Worm (Caenorhabditis elegans): ENCODE data around the gene C39H7.4.
A peak's percentile ranks its signal among the peaks of the same experiment; 100 is the strongest.

Gene C39H7.4

ce11 chrIV:5593804-5594214 lies 20.6 kb downstream of the C39H7.4 start:
- peak; percentile 72 for TF ChIP-seq K12H6.12 (tag; optimal IDR thresholded peaks at IDR 0.05)
- no peak for TF ChIP-seq atf-7 (tag; optimal IDR thresholded peaks at IDR 0.05)
- TF ChIP-seq lsl-1 (GFP tag; optimal IDR thresholded peaks at IDR 0.05), result no peak
- no peak for TF ChIP-seq ceh-40 (GFP tag; IDR thresholded peaks at IDR 0.05)
- peak; percentile 42 for TF ChIP-seq lin-40 (tag; optimal IDR thresholded peaks at IDR 0.05)
- peak; percentile 33; the same call in 1 of the 2 replicates for TF ChIP-seq K11D2.4 (GFP tag; IDR thresholded peaks at IDR 0.05)
- no peak for TF ChIP-seq pha-4 (tag; optimal IDR thresholded peaks at IDR 0.05)
- no peak for TF ChIP-seq cebp-1 (GFP tag; IDR thresholded peaks at IDR 0.05)
- peak; percentile 67 for TF ChIP-seq cebp-1 (tag; optimal IDR thresholded peaks at IDR 0.05)
- peak; percentile 64 for TF ChIP-seq somi-1 (GFP tag; optimal IDR thresholded peaks at IDR 0.05)
- TF ChIP-seq dox-1 (GFP tag; IDR thresholded peaks at IDR 0.05), result peak; percentile 20; the same call in 1 of the 2 replicates
- peak; percentile 50; the same call in 1 of the 2 replicates for TF ChIP-seq zfh-2 (GFP tag; conservative IDR thresholded peaks at IDR 0.05)

- TF ChIP-seq egrh-3 (GFP tag; IDR thresholded peaks at IDR 0.05) (no peak), lir-1 (GFP tag; conservative IDR thresholded peaks at IDR 0.05) (0 out of 2 replicates have a peak, but pooled peaks have one; percentile 9), hmg-1.2 (GFP tag; IDR thresholded peaks at IDR 0.05) (0 out of 2 replicates have a peak, but pooled peaks have one; percentile 6), zfh-2 (GFP tag; conservative IDR thresholded peaks at IDR 0.05) (peak; percentile 72; the same call in 1 of the 2 replicates)
Observed at ce11 chrIV:5592956-5593355, 21.5 kb downstream of the C39H7.4 start.

ce11 chrIV:5591134-5591533 lies 23.3 kb downstream of the C39H7.4 start:
- TF ChIP-seq lin-35 (GFP tag; optimal IDR thresholded peaks at IDR 0.05), result peak in 1 of 3 experiments; percentile 2
- no peak for TF ChIP-seq madf-6 (GFP tag; IDR thresholded peaks at IDR 0.05)
- TF ChIP-seq Y53F4B.3 (GFP tag; IDR thresholded peaks at IDR 0.05), result no peak
- TF ChIP-seq ceh-40 (GFP tag; IDR thresholded peaks at IDR 0.05), result 0 out of 2 replicates have a peak, but pooled peaks have one; percentile 3
- peak; percentile 80 for TF ChIP-seq K11D2.4 (GFP tag; IDR thresholded peaks at IDR 0.05)
- 0 out of 2 replicates have a peak, but pooled peaks have one; percentile 35 for TF ChIP-seq ekl-4 (GFP tag; IDR thresholded peaks at IDR 0.05)
- peak; percentile 79 for TF ChIP-seq nfyb-1 (GFP tag; IDR thresholded peaks at IDR 0.05)
- peak; percentile 52; the same call in 1 of the 2 replicates for TF ChIP-seq madf-3 (GFP tag; IDR thresholded peaks at IDR 0.05)
- peak; percentile 47; the same call in 1 of the 2 replicates for TF ChIP-seq pbrm-1 (GFP tag; IDR thresholded peaks at IDR 0.05)
- TF ChIP-seq somi-1 (GFP tag; optimal IDR thresholded peaks at IDR 0.05), result peak; percentile 97
- TF ChIP-seq B0336.3 (GFP tag; IDR thresholded peaks at IDR 0.05), result peak; percentile 85
- no peak for TF ChIP-seq snpc-3.4 (tag; optimal IDR thresholded peaks at IDR 0.05)
- TF ChIP-seq Y56A3A.18 (GFP tag; IDR thresholded peaks at IDR 0.05), result no peak
- no peak for TF ChIP-seq snpc-4 (GFP tag; optimal IDR thresholded peaks at IDR 0.05)
- peak in 3 of 4 experiments; percentile 24 to 52 (median 39) for TF ChIP-seq snpc-4 (tag; optimal IDR thresholded peaks at IDR 0.05)
- peak; percentile 95 for TF ChIP-seq ztf-22 (GFP tag; optimal IDR thresholded peaks at IDR 0.05)
- peak; percentile 72 for TF ChIP-seq nhr-90 (tag; optimal IDR thresholded peaks at IDR 0.05)
- no peak for TF ChIP-seq tbx-9 (tag; optimal IDR thresholded peaks at IDR 0.05; ENCODE audit: borderline replicate concordance)
- TF ChIP-seq mcd-1 (GFP tag; IDR thresholded peaks at IDR 0.05), result peak; percentile 41; the same call in 1 of the 2 replicates
- TF ChIP-seq madf-10 (tag; optimal IDR thresholded peaks at IDR 0.05), result peak; percentile 61
- TF ChIP-seq F23B12.7 (tag; optimal IDR thresholded peaks at IDR 0.05; ENCODE audit: insufficient read depth), result peak; percentile 50
- TF ChIP-seq ccch-3 (GFP tag; optimal IDR thresholded peaks at IDR 0.05), result no peak
- TF ChIP-seq ets-4 (GFP tag; optimal IDR thresholded peaks at IDR 0.05), result peak; percentile 42
- no peak for TF ChIP-seq F55B11.4 (tag; optimal IDR thresholded peaks at IDR 0.05; ENCODE audit: borderline replicate concordance, insufficient read depth)
- TF ChIP-seq F49E8.2 (tag; optimal IDR thresholded peaks at IDR 0.05; ENCODE audit: insufficient read depth), result no peak
- TF ChIP-seq tbp1 (GFP tag; optimal IDR thresholded peaks at IDR 0.05), result peak; percentile 51
- TF ChIP-seq hsf-1 (GFP tag; IDR thresholded peaks at IDR 0.05), result 0 out of 2 replicates have a peak, but pooled peaks have one; percentile 28
- peak; percentile 87 for TF ChIP-seq pha-4 (tag; optimal IDR thresholded peaks at IDR 0.05)
- peak; percentile 66; the same call in 1 of the 2 replicates for TF ChIP-seq lir-1 (GFP tag; conservative IDR thresholded peaks at IDR 0.05)
- no peak for TF ChIP-seq hmg-20 (GFP tag; IDR thresholded peaks at IDR 0.05)
- no peak for TF ChIP-seq B0019.2 (GFP tag; conservative IDR thresholded peaks at IDR 0.05)
- TF ChIP-seq atf-7 (tag; optimal IDR thresholded peaks at IDR 0.05), result peak; percentile 92
- TF ChIP-seq let-607 (tag; optimal IDR thresholded peaks at IDR 0.05), result peak; percentile 91 to 95
- TF ChIP-seq fkh-3 (tag; optimal IDR thresholded peaks at IDR 0.05), result no peak

Measured in whole organism, young adult.